Worm (Caenorhabditis elegans) whole organism, L1 larva: Measurements from ENCODE around the gene msa-1.

Experiments used
- C04F5.9 ChIP-seq: sonication (generic microtip); optimal IDR thresholded peaks from 2 replicates; lab custom pipeline; 2016; ENCODE audit warnings: missing genetic modification characterization, missing compliant biosample characterization
- F16B12.6 ChIP-seq: fragments of 150-350 bp; optimal IDR thresholded peaks from 2 replicates; lab custom pipeline; 2014; ENCODE audit warnings: missing biosample characterization, missing genetic modification characterization
- Y116A8C.19 ChIP-seq: sonication (generic microtip); optimal IDR thresholded peaks from 2 replicates; lab custom pipeline; 2016; ENCODE audit warnings: missing compliant biosample characterization, missing genetic modification characterization, borderline replicate concordance
- alr-1 ChIP-seq: fragments of 200-800 bp; sonication (Bioruptor generic); optimal IDR thresholded peaks from 2 replicates; lab custom pipeline; 2018; ENCODE audit warnings: borderline replicate concordance, mild to moderate bottlenecking, missing genetic modification characterization, missing compliant biosample characterization
- ama-1 ChIP-seq: fragments of 150-350 bp; optimal IDR thresholded peaks from 2 replicates; lab custom pipeline; 2014
- ceh-8 ChIP-seq: fragments of 200-800 bp; sonication (Bioruptor generic); optimal IDR thresholded peaks from 2 replicates; lab custom pipeline; 2018; ENCODE audit warnings: mild to moderate bottlenecking, missing genetic modification characterization, moderate library complexity, missing compliant biosample characterization
- ceh-88 ChIP-seq: fragments of 200-800 bp; sonication (Bioruptor generic); IDR thresholded peaks from 2 replicates; pipeline ENCODE4 v1.3.6; 2022; ENCODE audit warnings: missing genetic modification characterization, missing compliant biosample characterization
- ceh-90 ChIP-seq: sonication (generic microtip); optimal IDR thresholded peaks from 2 replicates; lab custom pipeline; 2016; ENCODE audit warnings: missing genetic modification characterization, missing compliant biosample characterization
- ces-1 ChIP-seq: fragments of 150-350 bp; optimal IDR thresholded peaks from 2 replicates; lab custom pipeline; 2014; ENCODE audit warnings: missing biosample characterization, missing genetic modification reagents, missing genetic modification characterization
- dpl-1 ChIP-seq, 3 experiments: fragments of 150-350 bp in 2 of 3; sonication (generic microtip) in 1 of 3; optimal IDR thresholded peaks; 2 replicates each; lab custom pipeline; 2014 to 2017; ENCODE audit warnings: missing biosample characterization in 3 of 3, missing genetic modification characterization in 3 of 3, missing genetic modification reagents in 3 of 3
- efl-1 ChIP-seq, 4 experiments: fragments of 150-350 bp; optimal IDR thresholded peaks in 3 of 4; peaks in 1 of 4; 1 replicate in 1 of 4; 2 replicates in 3 of 4; lab custom pipeline; 2014; ENCODE audit warnings: missing biosample characterization in 2 of 4, missing genetic modification characterization in 2 of 4, missing genetic modification reagents in 2 of 4
- egl-27 ChIP-seq, 2 experiments: fragments of 150-350 bp in 1 of 2; sonication (generic microtip); optimal IDR thresholded peaks; 3 replicates each; lab custom pipeline; 2017 to 2018; ENCODE audit warnings: missing biosample characterization in 2 of 2, missing genetic modification characterization in 2 of 2, missing genetic modification reagents in 2 of 2
- elt-3 ChIP-seq, 6 experiments: fragments of 150-350 bp in 1 of 6; sonication (generic microtip); optimal IDR thresholded peaks; 2 replicates each; lab custom pipeline; 2017 to 2018; ENCODE audit warnings: missing biosample characterization in 6 of 6, missing genetic modification characterization in 6 of 6, inconsistent platforms in 1 of 6
- fkh-10 ChIP-seq: sonication (generic microtip); optimal IDR thresholded peaks from 2 replicates; lab custom pipeline; 2017; ENCODE audit warnings: missing biosample characterization, missing genetic modification reagents, missing genetic modification characterization
- fkh-4 ChIP-seq: sonication (generic microtip); optimal IDR thresholded peaks from 2 replicates; lab custom pipeline; 2016; ENCODE audit warnings: missing compliant biosample characterization, missing genetic modification characterization, borderline replicate concordance
- fkh-8 ChIP-seq: sonication (generic microtip); optimal IDR thresholded peaks from 2 replicates; lab custom pipeline; 2016; ENCODE audit warnings: mild to moderate bottlenecking, missing genetic modification characterization, missing compliant biosample characterization
- fos-1 ChIP-seq: fragments of 150-350 bp; optimal IDR thresholded peaks from 2 replicates; lab custom pipeline; 2014; ENCODE audit warnings: missing biosample characterization, missing genetic modification characterization
- irx-1 ChIP-seq: sonication (generic microtip); optimal IDR thresholded peaks from 2 replicates; lab custom pipeline; 2016; ENCODE audit warnings: missing genetic modification characterization, missing compliant biosample characterization
- jun-1 ChIP-seq: fragments of 150-350 bp; optimal IDR thresholded peaks from 2 replicates; lab custom pipeline; 2014; ENCODE audit warnings: missing biosample characterization, missing genetic modification reagents, missing genetic modification characterization
- lin-14 ChIP-seq: fragments of 200-800 bp; sonication (Bioruptor generic); optimal IDR thresholded peaks from 2 replicates; lab custom pipeline; 2018; ENCODE audit warnings: mild to moderate bottlenecking, missing genetic modification characterization, moderate library complexity, missing compliant biosample characterization
- lin-35 ChIP-seq, 2 experiments: fragments of 150-350 bp; optimal IDR thresholded peaks; 2 replicates each; lab custom pipeline; 2014; ENCODE audit warnings: missing biosample characterization in 2 of 2, missing genetic modification characterization in 2 of 2, missing genetic modification reagents in 2 of 2
- mdl-1 ChIP-seq, 2 experiments: fragments of 150-350 bp; optimal IDR thresholded peaks; 2 replicates each; lab custom pipeline; 2014 to 2017; ENCODE audit warnings: missing biosample characterization in 2 of 2, missing genetic modification characterization in 2 of 2, inconsistent platforms in 1 of 2
- mef-2 ChIP-seq: fragments of 150-350 bp; optimal IDR thresholded peaks from 2 replicates; lab custom pipeline; 2014; ENCODE audit warnings: missing biosample characterization, missing genetic modification characterization
- mep-1 ChIP-seq: fragments of 150-350 bp; optimal IDR thresholded peaks from 2 replicates; lab custom pipeline; 2014; ENCODE audit warnings: missing biosample characterization, missing genetic modification characterization
- nhr-11 ChIP-seq: fragments of 150-350 bp; optimal IDR thresholded peaks from 2 replicates; lab custom pipeline; 2014; ENCODE audit warnings: missing biosample characterization, missing genetic modification characterization
- nhr-28 ChIP-seq: fragments of 150-350 bp; optimal IDR thresholded peaks from 2 replicates; lab custom pipeline; 2014; ENCODE audit warnings: missing biosample characterization, missing genetic modification characterization
- nhr-71 ChIP-seq: sonication (generic microtip); optimal IDR thresholded peaks from 2 replicates; lab custom pipeline; 2016; ENCODE audit warnings: mild to moderate bottlenecking, missing genetic modification characterization, moderate library complexity, missing compliant biosample characterization
- pag-3 ChIP-seq: sonication (generic microtip); optimal IDR thresholded peaks from 2 replicates; lab custom pipeline; 2017; ENCODE audit warnings: missing genetic modification characterization, mild to moderate bottlenecking, missing compliant biosample characterization, antibody characterized with exemption, borderline replicate concordance; ENCODE audit not compliant: insufficient read depth
- snu-23 ChIP-seq: sonication (generic microtip); optimal IDR thresholded peaks from 2 replicates; lab custom pipeline; 2016; ENCODE audit warnings: missing genetic modification characterization, missing compliant biosample characterization
- tbx-2 ChIP-seq: sonication (generic microtip); optimal IDR thresholded peaks from 2 replicates; lab custom pipeline; 2016; ENCODE audit warnings: missing genetic modification characterization, missing compliant biosample characterization
- unc-98 ChIP-seq: fragments of 200-800 bp; sonication (Bioruptor generic); IDR thresholded peaks from 2 replicates; pipeline ENCODE4 v1.3.6; 2022; ENCODE audit warnings: missing genetic modification characterization, missing compliant biosample characterization
- vab-15 ChIP-seq: sonication (generic microtip); optimal IDR thresholded peaks from 2 replicates; lab custom pipeline; 2017; ENCODE audit warnings: missing genotype, mild to moderate bottlenecking, missing genetic modification characterization, missing compliant biosample characterization
- zag-1 ChIP-seq: fragments of 150-350 bp; optimal IDR thresholded peaks from 2 replicates; lab custom pipeline; 2014; ENCODE audit warnings: missing biosample characterization, missing genetic modification characterization
- ztf-4 ChIP-seq: fragments of 150-350 bp; optimal IDR thresholded peaks from 2 replicates; lab custom pipeline; 2014; ENCODE audit warnings: missing biosample characterization, missing genetic modification characterization

msa-1 gene

ce11 chrIV:9090538-9091195 is 2.3 kb downstream of the msa-1 start (continued):
- TF ChIP-seq snu-23 (GFP tag; lab: Kevin White, UChicago): peak; percentile 65
- TF ChIP-seq mep-1: peak; percentile 56
- peak in 2 of 6 experiments; percentile 10 to 55 for TF ChIP-seq elt-3 (tag; optimal IDR thresholded peaks at IDR 0.05; lab: Kevin White, UChicago)
- TF ChIP-seq lin-14 (GFP tag; lab: Kevin White, UChicago): peak; percentile 72
- no peak for TF ChIP-seq C04F5.9 (tag; lab: Kevin White, UChicago)
- no peak for TF ChIP-seq vab-15 (tag; lab: Kevin White, UChicago)
- peak; percentile 16 for TF ChIP-seq tbx-2 (tag; lab: Kevin White, UChicago)
- TF ChIP-seq fkh-10 (GFP tag; lab: Kevin White, UChicago): no peak
- TF ChIP-seq, all 84 proteins: peak for 21

ce11 chrIV:9092011-9092410 is 3.6 kb downstream of the msa-1 start:
- TF ChIP-seq dpl-1 (GFP tag; optimal IDR thresholded peaks at IDR 0.05; lab: Kevin White, UChicago) (peak in 1 of 3 experiments; percentile 7), mep-1 (peak; percentile 1), lin-35 (GFP tag; optimal IDR thresholded peaks at IDR 0.05; lab: Kevin White, UChicago) (no peak), fkh-10 (GFP tag; lab: Kevin White, UChicago) (peak; percentile 68), lin-14 (GFP tag; lab: Kevin White, UChicago) (peak; percentile 86), ces-1 (GFP tag; lab: Kevin White, UChicago) (peak; percentile 84), ztf-4 (tag; lab: Kevin White, UChicago) (no peak), nhr-71 (tag; lab: Kevin White, UChicago) (peak; percentile 25), tbx-2 (tag; lab: Kevin White, UChicago) (peak; percentile 43), efl-1 (optimal IDR thresholded peaks at IDR 0.05; lab: Kevin White, UChicago) (peak in 1 of 2 experiments; percentile 5), efl-1 (GFP tag; optimal IDR thresholded peaks at IDR 0.05 in 1 of 2; lab: Kevin White, UChicago) (peak in 1 of 2 experiments; percentile 51), ceh-88 (GFP tag; lab: Robert Waterston, UW) (no peak), pag-3 (tag; lab: Kevin White, UChicago) (no peak), zag-1 (tag; lab: Kevin White, UChicago) (peak; percentile 2)
- TF ChIP-seq, all 84 proteins: peak for 9

DNA sequence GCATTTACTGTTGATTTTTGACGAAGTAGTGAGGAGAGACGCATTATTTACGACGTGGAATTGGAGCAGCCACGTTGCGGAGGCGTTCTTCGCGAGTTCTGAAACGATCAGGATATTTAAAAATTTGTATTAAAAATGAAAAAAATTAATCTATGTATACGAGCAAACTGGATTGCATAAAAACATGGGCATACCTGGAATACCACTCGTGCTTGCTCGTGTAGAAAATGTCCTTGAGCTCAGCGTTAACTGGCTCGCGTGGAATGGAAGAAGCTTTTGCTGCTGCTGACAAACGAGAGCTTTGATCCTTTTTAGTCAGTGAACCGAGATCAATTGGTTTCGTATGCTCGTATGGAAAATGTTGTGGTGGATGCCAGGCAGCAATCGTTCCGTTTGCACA is 5.5 kb downstream of the msa-1 start, which contains the start of gene lpl-1:
TSS of gene lpl-1 (minus strand) at position 101 of the 400 bp plus-strand sequence.
- TF ChIP-seq fkh-8 (tag; lab: Kevin White, UChicago) (no peak), nhr-11 (tag; lab: Kevin White, UChicago) (no peak), Y116A8C.19 (tag; lab: Kevin White, UChicago) (no peak), unc-98 (GFP tag; lab: Robert Waterston, UW) (no peak), F16B12.6 (tag; lab: Kevin White, UChicago) (no peak), lin-14 (GFP tag; lab: Kevin White, UChicago) (no peak), elt-3 (tag; optimal IDR thresholded peaks at IDR 0.05; lab: Kevin White, UChicago) (no peak), mef-2 (tag; lab: Kevin White, UChicago) (no peak), fkh-4 (tag; lab: Kevin White, UChicago) (no peak)

- no peak for TF ChIP-seq ceh-90 (tag; lab: Kevin White, UChicago)
- no peak for TF ChIP-seq ceh-8 (GFP tag; lab: Kevin White, UChicago)
- no peak for TF ChIP-seq lin-14 (GFP tag; lab: Kevin White, UChicago)
- TF ChIP-seq egl-27 (tag; optimal IDR thresholded peaks at IDR 0.05; lab: Kevin White, UChicago): no peak
- no peak for TF ChIP-seq lin-35 (GFP tag; optimal IDR thresholded peaks at IDR 0.05; lab: Kevin White, UChicago)
- no peak for TF ChIP-seq mdl-1 (tag; optimal IDR thresholded peaks at IDR 0.05; lab: Kevin White, UChicago)
- TF ChIP-seq ama-1 (lab: Kevin White, UChicago): no peak
These were observed 6.0 kb downstream of the msa-1 start, which contains the start of gene mrpl-42 for ce11 chrIV:9094356-9094755. TSS of gene mrpl-42 (minus strand) at chrIV:9094456.

- TF ChIP-seq nhr-28 (tag; lab: Kevin White, UChicago): no peak
- no peak for TF ChIP-seq egl-27 (tag; optimal IDR thresholded peaks at IDR 0.05; lab: Kevin White, UChicago)
- no peak for TF ChIP-seq fos-1 (tag; lab: Kevin White, UChicago)
- TF ChIP-seq jun-1 (tag; lab: Kevin White, UChicago): no peak
- TF ChIP-seq irx-1 (tag; lab: Kevin White, UChicago): no peak
- TF ChIP-seq alr-1 (tag; lab: Kevin White, UChicago): no peak
- TF ChIP-seq, all 84 proteins: peak for 0
These were observed 7.2 kb downstream of the msa-1 start, which contains the start of gene icln-1 for ce11 chrIV:9095553-9095952. TSS of gene icln-1 (minus strand) at chrIV:9095653.
